Worm (Caenorhabditis elegans) whole organism, L3 larva: ENCODE measurements around the gene D2096.13.

Source experiments
- ZK546.5 ChIP-seq: sonication (generic microtip); optimal IDR thresholded peaks from 2 replicates; lab custom pipeline; 2017; ENCODE audit warnings: missing biosample characterization, missing genetic modification characterization
- fkh-10 ChIP-seq: sonication (generic microtip); optimal IDR thresholded peaks from 2 replicates; lab custom pipeline; 2017; ENCODE audit warnings: missing biosample characterization, missing genetic modification reagents, missing genetic modification characterization
- mml-1 ChIP-seq: fragments of 150-350 bp; sonication (generic microtip); optimal IDR thresholded peaks from 3 replicates; lab custom pipeline; 2014; ENCODE audit warnings: missing biosample characterization, missing genetic modification characterization
- nhr-12 ChIP-seq: fragments of 150-350 bp; optimal IDR thresholded peaks from 2 replicates; lab custom pipeline; 2014; ENCODE audit warnings: missing biosample characterization, missing genetic modification characterization

- TF ChIP-seq fkh-10 (no peak), nhr-12 (no peak), ZK546.5 (tag; lab: Kevin White, UChicago) (no peak), mml-1 (tag; lab: Kevin White, UChicago) (no peak)
Observed at ce11 chrIV:8332526-8332925, 25.9 kb downstream of the D2096.13 start, which contains the start of gene lys-10.
